Fruit fly (Drosophila melanogaster) whole organism, prepupa: ENCODE results near the gene Pvr.
A peak's percentile ranks its signal among the peaks of the same experiment; 100 is the strongest.

ENCODE experiments used
- CG10631 ChIP-seq: fragments of 200-800 bp; sonication (Bioruptor generic); optimal IDR thresholded peaks from 2 replicates; lab custom pipeline; 2016; ENCODE audit warnings: missing biosample characterization, missing genetic modification characterization
- CG10669 ChIP-seq: fragments of 200-800 bp; sonication (Bioruptor generic); optimal IDR thresholded peaks from 3 replicates; lab custom pipeline; 2018; ENCODE audit warnings: missing biosample characterization, mild to moderate bottlenecking, missing genetic modification characterization, moderate library complexity
- CG11762 ChIP-seq: fragments of 200-800 bp; sonication (Bioruptor generic); optimal IDR thresholded peaks from 3 replicates; lab custom pipeline; 2016; ENCODE audit warnings: missing biosample characterization, missing genetic modification characterization; ENCODE audit not compliant: insufficient read depth
- CG11902 ChIP-seq: fragments of 200-800 bp; sonication (Bioruptor generic); optimal IDR thresholded peaks from 3 replicates; lab custom pipeline; 2016; ENCODE audit warnings: missing biosample characterization, missing genetic modification characterization
- CG15336 ChIP-seq: fragments of 200-800 bp; sonication (Bioruptor generic); IDR thresholded peaks from 2 replicates; pipeline ENCODE4 v1.3.6; 2022; ENCODE audit warnings: missing biosample characterization, missing genetic modification characterization
- CG1621 ChIP-seq: fragments of 200-800 bp; sonication (Bioruptor generic); optimal IDR thresholded peaks from 3 replicates; lab custom pipeline; 2018; ENCODE audit warnings: missing biosample characterization, mild to moderate bottlenecking, missing genetic modification characterization
- CG16779 ChIP-seq: fragments of 200-800 bp; sonication (Bioruptor generic); optimal IDR thresholded peaks from 3 replicates; lab custom pipeline; 2017; ENCODE audit warnings: missing biosample characterization, mild to moderate bottlenecking, missing genetic modification characterization
- CG3032 ChIP-seq: fragments of 200-800 bp; optimal IDR thresholded peaks from 2 replicates; lab custom pipeline; 2019; ENCODE audit warnings: missing biosample characterization, mild to moderate bottlenecking, missing genetic modification characterization, moderate library complexity
- CG31627 ChIP-seq: fragments of 200-800 bp; sonication (Bioruptor generic); optimal IDR thresholded peaks from 3 replicates; lab custom pipeline; 2016; ENCODE audit warnings: missing biosample characterization, missing genetic modification characterization
- CG32006 ChIP-seq: fragments of 200-800 bp; sonication (Bioruptor generic); optimal IDR thresholded peaks from 3 replicates; lab custom pipeline; 2017; ENCODE audit warnings: missing biosample characterization, mild to moderate bottlenecking, missing genetic modification characterization
- CG34406 ChIP-seq: fragments of 200-800 bp; sonication (Bioruptor generic); optimal IDR thresholded peaks from 3 replicates; lab custom pipeline; 2016; ENCODE audit warnings: missing biosample characterization, missing genetic modification characterization
- CG3919 ChIP-seq: fragments of 200-800 bp; sonication (Bioruptor generic); optimal IDR thresholded peaks from 3 replicates; lab custom pipeline; 2016; ENCODE audit warnings: missing biosample characterization, missing genetic modification characterization
- CG6163 ChIP-seq: fragments of 200-800 bp; sonication (Bioruptor generic); IDR thresholded peaks from 3 replicates; pipeline ENCODE4 v1.3.6; 2022; ENCODE audit warnings: missing biosample characterization, missing genetic modification characterization
- CG6792 ChIP-seq: fragments of 200-800 bp; sonication (Bioruptor generic); optimal IDR thresholded peaks from 3 replicates; lab custom pipeline; 2016; ENCODE audit warnings: missing biosample characterization, missing genetic modification characterization
- CG6854 ChIP-seq: fragments of 200-800 bp; sonication (Bioruptor generic); optimal IDR thresholded peaks from 2 replicates; lab custom pipeline; 2017; ENCODE audit warnings: missing biosample characterization, mild to moderate bottlenecking, missing genetic modification characterization
- CG7368 ChIP-seq: fragments of 200-800 bp; sonication (Bioruptor generic); optimal IDR thresholded peaks from 3 replicates; lab custom pipeline; 2016; ENCODE audit warnings: missing biosample characterization, missing genetic modification characterization
- CG8319 ChIP-seq: fragments of 200-800 bp; sonication (Bioruptor generic); optimal IDR thresholded peaks from 3 replicates; lab custom pipeline; 2016; ENCODE audit warnings: missing biosample characterization, missing genetic modification characterization
- CG8632 ChIP-seq: fragments of 200-800 bp; sonication (Bioruptor generic); optimal IDR thresholded peaks from 3 replicates; lab custom pipeline; 2016; ENCODE audit warnings: missing biosample characterization, missing genetic modification characterization
- CG9139 ChIP-seq: fragments of 200-800 bp; sonication (Bioruptor generic); optimal IDR thresholded peaks from 3 replicates; lab custom pipeline; 2017; ENCODE audit warnings: missing biosample characterization, mild to moderate bottlenecking, missing genetic modification characterization
- Eip75B ChIP-seq: fragments of 200-800 bp; sonication (Bioruptor generic); optimal IDR thresholded peaks from 3 replicates; lab custom pipeline; 2016; ENCODE audit warnings: missing biosample characterization, missing genetic modification characterization
- Eip93F ChIP-seq: fragments of 200-800 bp; sonication (Bioruptor generic); optimal IDR thresholded peaks from 2 replicates; lab custom pipeline; 2016; ENCODE audit warnings: missing biosample characterization, mild to moderate bottlenecking, missing genetic modification characterization
- Ets96B ChIP-seq: fragments of 200-800 bp; optimal IDR thresholded peaks from 2 replicates; lab custom pipeline; 2019; ENCODE audit warnings: missing biosample characterization, mild to moderate bottlenecking, missing genetic modification characterization, moderate library complexity
- Gug ChIP-seq: fragments of 200-800 bp; sonication (Bioruptor generic); IDR thresholded peaks from 2 replicates; pipeline ENCODE4 v1.3.6; 2022; ENCODE audit warnings: missing biosample characterization, missing genetic modification characterization
- Hr38 ChIP-seq: sonication (Bioruptor generic); optimal IDR thresholded peaks from 2 replicates; lab custom pipeline; 2016; ENCODE audit warnings: missing biosample characterization, missing genetic modification characterization
- Hr39 ChIP-seq: fragments of 200-800 bp; sonication (Bioruptor generic); optimal IDR thresholded peaks from 2 replicates; lab custom pipeline; 2016; ENCODE audit warnings: missing biosample characterization, missing genetic modification characterization
- Hr4 ChIP-seq: fragments of 200-800 bp; sonication (Bioruptor generic); optimal IDR thresholded peaks from 3 replicates; lab custom pipeline; 2016; ENCODE audit warnings: missing biosample characterization, missing genetic modification characterization
- Lpt ChIP-seq: fragments of 200-800 bp; sonication (Bioruptor generic); optimal IDR thresholded peaks from 3 replicates; lab custom pipeline; 2016; ENCODE audit warnings: missing biosample characterization, missing genetic modification characterization
- Smox ChIP-seq: fragments of 200-800 bp; sonication (Bioruptor generic); optimal IDR thresholded peaks from 3 replicates; lab custom pipeline; 2016; ENCODE audit warnings: missing biosample characterization, missing genetic modification characterization
- Sox102F ChIP-seq: fragments of 200-800 bp; sonication (Bioruptor generic); optimal IDR thresholded peaks from 2 replicates; lab custom pipeline; 2016; ENCODE audit warnings: missing biosample characterization, mild to moderate bottlenecking, missing genetic modification characterization
- Sox14 ChIP-seq: fragments of 200-800 bp; sonication (Bioruptor generic); optimal IDR thresholded peaks from 3 replicates; lab custom pipeline; 2016; ENCODE audit warnings: missing biosample characterization, missing genetic modification characterization
- dsx ChIP-seq: fragments of 200-800 bp; optimal IDR thresholded peaks from 3 replicates; lab custom pipeline; 2019; ENCODE audit warnings: missing biosample characterization, mild to moderate bottlenecking, missing genetic modification characterization, moderate library complexity; ENCODE audit not compliant: poor library complexity, severe bottlenecking
- eg ChIP-seq: fragments of 200-800 bp; sonication (Bioruptor generic); IDR thresholded peaks from 3 replicates; pipeline ENCODE4 v1.3.6; 2022; ENCODE audit warnings: missing biosample characterization, missing genetic modification characterization
- fd85E ChIP-seq: fragments of 200-800 bp; sonication (Bioruptor generic); optimal IDR thresholded peaks from 3 replicates; lab custom pipeline; 2016; ENCODE audit warnings: missing biosample characterization, missing genetic modification characterization
- fkh ChIP-seq: fragments of 200-800 bp; sonication (Bioruptor generic); optimal IDR thresholded peaks from 3 replicates; lab custom pipeline; 2017; ENCODE audit warnings: missing biosample characterization, mild to moderate bottlenecking, missing genetic modification characterization, moderate library complexity
- lz ChIP-seq: fragments of 200-800 bp; sonication (Bioruptor generic); optimal IDR thresholded peaks from 3 replicates; lab custom pipeline; 2016; ENCODE audit warnings: missing biosample characterization, missing genetic modification characterization
- net ChIP-seq: fragments of 200-800 bp; sonication (Bioruptor generic); optimal IDR thresholded peaks from 3 replicates; lab custom pipeline; 2016; ENCODE audit warnings: missing biosample characterization, missing genetic modification characterization
- pdm3 ChIP-seq: fragments of 200-800 bp; sonication (Bioruptor generic); optimal IDR thresholded peaks from 3 replicates; lab custom pipeline; 2016; ENCODE audit warnings: missing biosample characterization, missing genetic modification characterization
- spab ChIP-seq: fragments of 200-800 bp; sonication (Bioruptor generic); optimal IDR thresholded peaks from 2 replicates; lab custom pipeline; 2017; ENCODE audit warnings: missing biosample characterization, mild to moderate bottlenecking, missing genetic modification characterization, missing genetic modification reagents
- ss ChIP-seq, 2 experiments: fragments of 200-800 bp; sonication (Bioruptor generic); optimal IDR thresholded peaks; 2 replicates in 1 of 2; 3 replicates in 1 of 2; lab custom pipeline; 2017 to 2018; ENCODE audit warnings: mild to moderate bottlenecking in 2 of 2, missing biosample characterization in 2 of 2, missing genetic modification characterization in 2 of 2, moderate library complexity in 1 of 2
- svp ChIP-seq: fragments of 200-800 bp; sonication (Bioruptor generic); peaks from one replicate; lab custom pipeline; 2016; ENCODE audit warnings: missing biosample characterization, missing genetic modification characterization
- topi ChIP-seq: fragments of 200-800 bp; sonication (Bioruptor generic); optimal IDR thresholded peaks from 3 replicates; lab custom pipeline; 2016; ENCODE audit warnings: missing biosample characterization, missing genetic modification characterization
- vri ChIP-seq: fragments of 200-800 bp; sonication (Bioruptor generic); optimal IDR thresholded peaks from 3 replicates; lab custom pipeline; 2016; ENCODE audit warnings: missing biosample characterization, mild to moderate bottlenecking, missing genetic modification characterization

The Pvr gene

DNA sequence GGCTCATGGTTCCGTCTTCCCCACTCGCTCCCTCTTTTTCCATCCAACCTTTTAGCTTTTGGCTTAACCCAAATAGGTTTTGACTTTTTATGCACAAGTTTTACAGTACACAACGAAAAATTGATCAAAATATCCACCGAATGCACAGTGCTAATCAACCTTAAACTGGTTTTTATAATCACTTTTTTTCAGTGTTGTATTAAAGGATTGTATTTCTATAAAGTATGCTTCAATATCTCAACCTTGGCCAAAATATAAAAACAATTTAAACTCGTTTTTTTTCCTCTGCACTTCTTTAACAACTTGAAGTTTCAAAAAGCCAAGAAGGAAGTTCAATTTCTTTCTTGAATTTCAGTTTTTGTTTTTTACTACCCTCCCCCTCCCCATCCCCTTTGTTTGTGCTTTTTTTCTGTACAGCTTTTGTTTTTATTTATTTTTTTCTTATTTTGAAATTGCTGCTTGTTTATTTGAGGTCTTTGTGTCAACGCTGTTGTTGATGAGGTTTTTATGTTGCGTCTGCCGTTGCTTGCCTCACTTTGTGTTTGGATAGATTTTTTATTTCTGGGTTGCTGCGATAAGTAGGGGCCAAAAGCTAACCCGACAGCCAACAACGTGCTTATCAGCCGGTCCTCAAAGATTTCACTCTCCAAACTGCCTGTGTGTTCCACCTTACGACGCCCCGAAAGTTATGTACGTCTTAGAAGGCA, 45.4 kb upstream of the Pvr start (continued):
- TF ChIP-seq vri (no peak), Gug (GFP tag; lab: Robert Waterston, UW) (no peak), Hr4 (peak; percentile 29), CG31627 (GFP tag; lab: Kevin White, UChicago) (no peak), CG3032 (tag; lab: Kevin White, UChicago) (no peak), CG9139 (GFP tag; lab: Kevin White, UChicago) (no peak), CG15336 (peak; percentile 31), dsx (GFP tag; lab: Kevin White, UChicago) (no peak), topi (GFP tag; lab: Kevin White, UChicago) (peak; percentile 17), CG8632 (GFP tag; lab: Kevin White, UChicago) (no peak), Eip75B (GFP tag; lab: Kevin White, UChicago) (peak; percentile 45), Hr39 (GFP tag; lab: Kevin White, UChicago) (peak; percentile 13), ss (GFP tag; optimal IDR thresholded peaks at IDR 0.05; lab: Kevin White, UChicago) (peak in 1 of 2 experiments; percentile 4), pdm3 (GFP tag; lab: Kevin White, UChicago) (peak; percentile 4), Ets96B (no peak), CG8319 (GFP tag; lab: Kevin White, UChicago) (no peak), eg (GFP tag; lab: Robert Waterston, UW) (peak; percentile 23; the same call in 1 of the 3 replicates), Lpt (GFP tag; lab: Kevin White, UChicago) (no peak), CG34406 (GFP tag; lab: Kevin White, UChicago) (peak; percentile 15), Sox102F (GFP tag; lab: Kevin White, UChicago) (peak; percentile 34), svp (GFP tag; lab: Kevin White, UChicago) (peak; percentile 82), CG32006 (peak; percentile 48), spab (GFP tag; lab: Kevin White, UChicago) (no peak)

DNA sequence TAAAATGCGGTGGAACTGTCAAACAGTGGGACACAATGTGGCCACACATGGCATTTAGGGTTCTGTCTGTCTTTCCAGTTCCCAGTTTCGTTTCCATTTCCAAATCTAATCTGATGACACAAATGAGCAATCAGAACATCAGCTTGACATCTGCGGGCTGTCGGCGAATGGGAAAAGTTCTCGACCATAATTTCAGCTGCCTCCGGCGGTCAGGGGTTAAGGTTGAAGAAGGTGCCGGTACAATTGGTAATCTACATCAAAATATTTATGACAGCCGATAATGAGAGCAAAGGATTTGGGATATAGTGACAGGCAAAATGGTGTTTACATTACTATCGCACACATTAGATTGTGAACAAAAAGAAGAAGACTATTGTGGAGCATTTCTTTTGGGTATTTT, 42.2 kb upstream of the Pvr start:
- no peak for TF ChIP-seq net (GFP tag; lab: Kevin White, UChicago)
- TF ChIP-seq Hr4: no peak
- TF ChIP-seq lz (GFP tag; lab: Kevin White, UChicago): no peak
- TF ChIP-seq Hr38 (GFP tag; lab: Kevin White, UChicago): no peak
- no peak for TF ChIP-seq Ets96B
- TF ChIP-seq CG1621 (tag; lab: Kevin White, UChicago): no peak
- TF ChIP-seq CG11762 (GFP tag; lab: Kevin White, UChicago): no peak
- no peak for TF ChIP-seq CG11902
- TF ChIP-seq CG6163 (GFP tag; lab: Robert Waterston, UW): no peak
- TF ChIP-seq Eip93F (GFP tag; lab: Kevin White, UChicago): no peak
- no peak for TF ChIP-seq CG10669 (GFP tag; lab: Kevin White, UChicago)
- TF ChIP-seq CG10631 (GFP tag; lab: Kevin White, UChicago): no peak
- no peak for TF ChIP-seq fd85E
- TF ChIP-seq CG3919: no peak
- TF ChIP-seq, all 60 proteins: peak for 0

DNA sequence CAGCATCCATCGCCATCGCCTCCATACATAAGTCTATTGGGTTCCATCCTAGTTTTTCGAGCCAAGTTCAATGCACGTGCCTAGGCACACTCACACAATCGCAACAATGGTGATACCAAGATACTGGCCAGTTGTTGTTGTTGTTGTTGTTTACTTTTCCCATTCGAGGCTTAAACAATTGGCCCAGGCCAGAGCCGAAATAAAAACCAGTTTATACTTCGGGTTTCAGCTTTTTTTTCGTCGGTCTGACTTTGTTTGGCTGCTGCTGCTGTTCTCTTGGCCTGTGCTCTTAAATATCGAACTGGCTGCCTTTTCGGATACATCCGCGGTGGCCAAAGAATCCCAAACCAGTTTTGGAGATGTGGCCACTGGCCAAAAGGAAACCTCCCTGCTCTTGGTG, 40.5 kb upstream of the Pvr start:
- TF ChIP-seq eg (GFP tag; lab: Robert Waterston, UW) (no peak; the same call in 2 of the 3 replicates), Sox14 (no peak), CG6854 (GFP tag; lab: Kevin White, UChicago) (no peak), Smox (GFP tag; lab: Kevin White, UChicago) (no peak), CG6792 (GFP tag; lab: Kevin White, UChicago) (no peak), dsx (GFP tag; lab: Kevin White, UChicago) (peak; percentile 39), Hr4 (no peak), CG16779 (tag; lab: Kevin White, UChicago) (no peak), CG11902 (no peak), CG7368 (no peak), CG8319 (GFP tag; lab: Kevin White, UChicago) (peak; percentile 13), fkh (GFP tag; lab: Kevin White, UChicago) (peak; percentile 51), fd85E (no peak), ss (GFP tag; optimal IDR thresholded peaks at IDR 0.05; lab: Kevin White, UChicago) (no peak), pdm3 (GFP tag; lab: Kevin White, UChicago) (no peak), net (GFP tag; lab: Kevin White, UChicago) (no peak)
